Worm (Caenorhabditis elegans): ENCODE data around the gene klp-18.

Gene klp-18

ce11 chrIV:7083382-7083784 lies 43.4 kb downstream of the klp-18 start, which contains the start of gene Y43B11AR.3 (continued):
- TF ChIP-seq unc-62 (GFP tag; optimal IDR thresholded peaks at IDR 0.05 in 1 of 2) = no peak
- no peak for TF ChIP-seq unc-62 (tag; optimal IDR thresholded peaks at IDR 0.05)
- TF ChIP-seq T26A8.4 (GFP tag; IDR thresholded peaks at IDR 0.05) = no peak
- peak; percentile 86 for TF ChIP-seq unc-130 (GFP tag; optimal IDR thresholded peaks at IDR 0.05)
- no peak for TF ChIP-seq R02D3.7 (tag; optimal IDR thresholded peaks at IDR 0.05)
- TF ChIP-seq daf-19 (GFP tag; conservative IDR thresholded peaks at IDR 0.05) = no peak; the same call in 1 of the 2 replicates
- no peak for TF ChIP-seq nhr-77 (tag; optimal IDR thresholded peaks at IDR 0.05)
- TF ChIP-seq nhr-11 (tag; optimal IDR thresholded peaks at IDR 0.05) = no peak
- TF ChIP-seq F44E2.7 (GFP tag; IDR thresholded peaks at IDR 0.05) = 0 out of 2 replicates have a peak, but pooled peaks have one; percentile 61
- TF ChIP-seq lsy-2 (tag; optimal IDR thresholded peaks at IDR 0.05) = no peak
- TF ChIP-seq ces-1 (GFP tag; optimal IDR thresholded peaks at IDR 0.05) = no peak
- TF ChIP-seq F10B5.3 (tag; optimal IDR thresholded peaks at IDR 0.05) = no peak
- TF ChIP-seq ceh-44 (GFP tag; IDR thresholded peaks at IDR 0.05) = 0 out of 2 replicates have a peak, but pooled peaks have one; percentile 19
- TF ChIP-seq mep-1 (tag; optimal IDR thresholded peaks at IDR 0.05) = no peak
- TF ChIP-seq dmd-6 (GFP tag; IDR thresholded peaks at IDR 0.05) = no peak
- TF ChIP-seq ceh-82 (tag; optimal IDR thresholded peaks at IDR 0.05) = no peak
- TF ChIP-seq Y5F2A.4 (GFP tag; optimal IDR thresholded peaks at IDR 0.05) = no peak
- TF ChIP-seq ztf-11 (tag; optimal IDR thresholded peaks at IDR 0.05) = no peak
- TF ChIP-seq duxl-1 (tag; optimal IDR thresholded peaks at IDR 0.05; ENCODE audit: poor library complexity) = peak; percentile 22
- TF ChIP-seq hlh-30 (tag; optimal IDR thresholded peaks at IDR 0.05; ENCODE audit: insufficient read depth) = no peak
- TF ChIP-seq zip-2 (tag; optimal IDR thresholded peaks at IDR 0.05) = no peak
- TF ChIP-seq sdz-12 (GFP tag; optimal IDR thresholded peaks at IDR 0.05) = no peak
- TF ChIP-seq nhr-25 (tag; optimal IDR thresholded peaks at IDR 0.05; ENCODE audit: borderline replicate concordance, insufficient read depth) = no peak
- no peak for TF ChIP-seq ceh-20 (GFP tag; IDR thresholded peaks at IDR 0.05)
- TF ChIP-seq tra-1 (GFP tag; IDR thresholded peaks at IDR 0.05) = peak; percentile 79; the same call in 1 of the 2 replicates
- peak; percentile 74 for TF ChIP-seq ama-1 (optimal IDR thresholded peaks at IDR 0.05)
- TF ChIP-seq mdt-29 (GFP tag; IDR thresholded peaks at IDR 0.05) = peak; percentile 66; the same call in 1 of the 2 replicates
- TF ChIP-seq madf-9 (GFP tag; conservative IDR thresholded peaks at IDR 0.05) = no peak
- TF ChIP-seq ctbp-1 (GFP tag; IDR thresholded peaks at IDR 0.05) = peak; percentile 75
- peak; percentile 32 for TF ChIP-seq spr-1 (tag; optimal IDR thresholded peaks at IDR 0.05)
- TF ChIP-seq lim-7 (GFP tag; IDR thresholded peaks at IDR 0.05) = no peak; the same call in none of the 2 replicates
- no peak for TF ChIP-seq saeg-2 (GFP tag; IDR thresholded peaks at IDR 0.05)
- TF ChIP-seq cey-2 (tag; optimal IDR thresholded peaks at IDR 0.05; ENCODE audit: borderline replicate concordance, insufficient read depth) = no peak
- TF ChIP-seq dpl-1 (GFP tag; optimal IDR thresholded peaks at IDR 0.05) = no peak
- no peak for TF ChIP-seq hlh-11 (tag; optimal IDR thresholded peaks at IDR 0.05)
- TF ChIP-seq snpc-4 (tag; optimal IDR thresholded peaks at IDR 0.05) = no peak
- no peak for TF ChIP-seq nhr-28 (tag; optimal IDR thresholded peaks at IDR 0.05)
- peak; percentile 31; the same call in 1 of the 2 replicates for TF ChIP-seq Y75B8A.6 (GFP tag; IDR thresholded peaks at IDR 0.05)
- no peak for TF ChIP-seq lir-3 (tag; optimal IDR thresholded peaks at IDR 0.05)
- TF ChIP-seq dmd-8 (GFP tag; IDR thresholded peaks at IDR 0.05) = peak; percentile 74; the same call in 1 of the 2 replicates
- TF ChIP-seq hif-1 (tag; optimal IDR thresholded peaks at IDR 0.05) = no peak
- TF ChIP-seq lin-39 (tag; optimal IDR thresholded peaks at IDR 0.05) = no peak
- TF ChIP-seq nhr-48 (tag; optimal IDR thresholded peaks at IDR 0.05) = no peak
- TF ChIP-seq zfp-3 (GFP tag; conservative IDR thresholded peaks at IDR 0.05) = peak; percentile 24; the same call in 1 of the 2 replicates
- no peak for TF ChIP-seq mdl-1 (tag; optimal IDR thresholded peaks at IDR 0.05)
- TF ChIP-seq zfp-2 (tag; optimal IDR thresholded peaks at IDR 0.05) = no peak
- peak; percentile 69; the same call in 1 of the 2 replicates for TF ChIP-seq lin-1 (GFP tag; IDR thresholded peaks at IDR 0.05)
- no peak for TF ChIP-seq aly-2 (tag; optimal IDR thresholded peaks at IDR 0.05)
- no peak for TF ChIP-seq lin-15B (tag; optimal IDR thresholded peaks at IDR 0.05)
- no peak for TF ChIP-seq D1046.2 (GFP tag; IDR thresholded peaks at IDR 0.05)
- TF ChIP-seq ceh-28 (tag; optimal IDR thresholded peaks at IDR 0.05) = no peak

Data from whole organism, L4 larva.